Worm (Caenorhabditis elegans): ENCODE results near the gene C14A11.9.

C14A11.9 gene

ce11 chrX:2840287-2840686 is 30.9 kb upstream of the C14A11.9 start, which contains the start of gene Y71H10B.1:
Gene Y71H10B.1, minus strand, starts transcription at chrX:2840292.
- no peak for TF ChIP-seq ces-1 (GFP tag; optimal IDR thresholded peaks at IDR 0.05)
- no peak for TF ChIP-seq mls-2 (tag; optimal IDR thresholded peaks at IDR 0.05)
- no peak for TF ChIP-seq nhr-76 (tag; optimal IDR thresholded peaks at IDR 0.05)
- no peak for TF ChIP-seq M03D4.4 (tag; optimal IDR thresholded peaks at IDR 0.05)
- no peak for TF ChIP-seq flh-1 (GFP tag; optimal IDR thresholded peaks at IDR 0.05)
- no peak for TF ChIP-seq snpc-4 (tag; optimal IDR thresholded peaks at IDR 0.05)
- no peak for TF ChIP-seq blmp-1 (tag; optimal IDR thresholded peaks at IDR 0.05)
- TF ChIP-seq hlh-1 (tag; optimal IDR thresholded peaks at IDR 0.05) = no peak

ce11 chrX:2838619-2839018 is 29.2 kb upstream of the C14A11.9 start:
- TF ChIP-seq nhr-28 (tag; optimal IDR thresholded peaks at IDR 0.05) (no peak), zip-8 (tag; optimal IDR thresholded peaks at IDR 0.05) (no peak), blmp-1 (tag; optimal IDR thresholded peaks at IDR 0.05) (no peak), nhr-237 (tag; optimal IDR thresholded peaks at IDR 0.05) (no peak), unc-39 (tag; optimal IDR thresholded peaks at IDR 0.05) (no peak), drap-1 (GFP tag; optimal IDR thresholded peaks at IDR 0.05) (no peak)

DNA sequence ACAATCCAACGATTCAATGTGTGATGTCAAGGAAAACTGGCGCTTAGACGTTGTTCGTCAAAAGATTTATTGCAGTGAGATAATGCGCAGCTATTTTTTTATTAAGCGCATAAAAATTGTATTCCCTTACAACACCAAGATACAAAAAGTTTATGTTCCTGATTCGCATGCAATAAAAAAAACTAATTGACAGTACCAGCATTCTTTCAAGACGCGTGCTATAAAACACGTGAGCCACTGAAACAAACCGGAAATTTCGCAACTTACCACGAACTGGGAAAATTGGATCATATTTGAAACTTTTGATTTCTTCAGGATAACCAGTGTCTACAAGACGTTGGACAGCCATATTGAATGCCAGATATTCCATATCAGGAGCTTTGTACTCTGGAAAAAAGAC is 28.0 kb upstream of the C14A11.9 start:
- no peak for TF ChIP-seq sem-2 (GFP tag; optimal IDR thresholded peaks at IDR 0.05)
- no peak for TF ChIP-seq ztf-11 (tag; optimal IDR thresholded peaks at IDR 0.05)
- no peak for TF ChIP-seq sptf-1 (tag; optimal IDR thresholded peaks at IDR 0.05)
- TF ChIP-seq mls-2 (tag; optimal IDR thresholded peaks at IDR 0.05) = no peak
- no peak for TF ChIP-seq elt-1 (tag; optimal IDR thresholded peaks at IDR 0.05; ENCODE audit: borderline replicate concordance, insufficient read depth)
- no peak for TF ChIP-seq nhr-28 (tag; optimal IDR thresholded peaks at IDR 0.05)
- no peak for TF ChIP-seq nhr-237 (tag; optimal IDR thresholded peaks at IDR 0.05)
- no peak for TF ChIP-seq zip-8 (tag; optimal IDR thresholded peaks at IDR 0.05)
- TF ChIP-seq M03D4.4 (tag; optimal IDR thresholded peaks at IDR 0.05) = no peak
- no peak for TF ChIP-seq tbx-8 (GFP tag; optimal IDR thresholded peaks at IDR 0.05)
- no peak for TF ChIP-seq unc-120 (tag; optimal IDR thresholded peaks at IDR 0.05; ENCODE audit: poor library complexity, severe bottlenecking)
- no peak for TF ChIP-seq mab-5 (tag; optimal IDR thresholded peaks at IDR 0.05)
- no peak for TF ChIP-seq snpc-4 (tag; optimal IDR thresholded peaks at IDR 0.05)
- no peak for TF ChIP-seq ceh-39 (tag; optimal IDR thresholded peaks at IDR 0.05)

- TF ChIP-seq drap-1 (GFP tag; optimal IDR thresholded peaks at IDR 0.05) (no peak), unc-62 (GFP tag; optimal IDR thresholded peaks at IDR 0.05) (no peak), snpc-4 (tag; optimal IDR thresholded peaks at IDR 0.05) (no peak), bed-3 (GFP tag; optimal IDR thresholded peaks at IDR 0.05) (no peak), nhr-237 (tag; optimal IDR thresholded peaks at IDR 0.05) (no peak), lin-32 (GFP tag; optimal IDR thresholded peaks at IDR 0.05) (no peak), nhr-12 (tag; optimal IDR thresholded peaks at IDR 0.05) (no peak), ceh-39 (tag; optimal IDR thresholded peaks at IDR 0.05) (no peak), unc-39 (tag; optimal IDR thresholded peaks at IDR 0.05) (no peak), elt-1 (tag; optimal IDR thresholded peaks at IDR 0.05; ENCODE audit: borderline replicate concordance, insufficient read depth) (no peak), zip-8 (tag; optimal IDR thresholded peaks at IDR 0.05) (no peak), ceh-83 (GFP tag; optimal IDR thresholded peaks at IDR 0.05) (no peak), nhr-76 (tag; optimal IDR thresholded peaks at IDR 0.05) (no peak), tbx-8 (GFP tag; optimal IDR thresholded peaks at IDR 0.05) (no peak), unc-120 (tag; optimal IDR thresholded peaks at IDR 0.05; ENCODE audit: poor library complexity, severe bottlenecking) (no peak), blmp-1 (tag; optimal IDR thresholded peaks at IDR 0.05) (no peak), M03D4.4 (tag; optimal IDR thresholded peaks at IDR 0.05) (no peak), hlh-1 (tag; optimal IDR thresholded peaks at IDR 0.05) (no peak), cnd-1 (tag; optimal IDR thresholded peaks at IDR 0.05) (no peak)
Measured at ce11 chrX:2836770-2837169, 27.3 kb upstream of the C14A11.9 start.

DNA sequence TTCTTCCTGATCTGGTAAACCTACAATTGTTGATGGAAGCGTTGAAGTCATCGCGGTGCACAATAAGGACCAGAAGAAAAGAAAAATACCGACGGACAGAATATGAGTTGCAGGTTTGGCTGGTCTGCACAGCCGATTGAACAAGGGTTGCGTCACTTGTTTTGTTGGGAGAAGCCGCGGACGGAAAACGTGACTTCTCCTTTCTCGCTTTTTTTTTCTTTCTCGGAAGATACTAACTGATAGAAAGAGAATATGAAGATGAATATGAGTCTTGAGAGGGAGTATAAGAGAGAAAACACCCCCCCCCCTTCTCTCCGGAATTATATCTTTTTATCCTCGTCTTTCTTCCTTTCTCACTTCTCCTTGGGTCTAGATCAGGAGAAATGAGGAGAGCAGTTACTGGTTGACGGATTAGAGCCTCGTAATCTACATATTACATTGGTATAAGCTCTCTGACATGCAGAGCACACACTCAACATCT is 18.3 kb upstream of the C14A11.9 start, which contains the start of gene ssr-2:
ssr-2 (minus strand) TSS at position 51 of the 481 bp plus-strand sequence.
- TF ChIP-seq sptf-1 (tag; optimal IDR thresholded peaks at IDR 0.05) (no peak), unc-39 (tag; optimal IDR thresholded peaks at IDR 0.05) (no peak), ceh-39 (tag; optimal IDR thresholded peaks at IDR 0.05) (no peak), hlh-1 (tag; optimal IDR thresholded peaks at IDR 0.05) (no peak), lin-32 (GFP tag; optimal IDR thresholded peaks at IDR 0.05) (no peak), nhr-2 (tag; optimal IDR thresholded peaks at IDR 0.05) (no peak), ceh-43 (GFP tag; optimal IDR thresholded peaks at IDR 0.05) (no peak), pha-4 (tag; optimal IDR thresholded peaks at IDR 0.05) (no peak), nhr-12 (tag; optimal IDR thresholded peaks at IDR 0.05) (no peak), mls-2 (tag; optimal IDR thresholded peaks at IDR 0.05) (no peak), nhr-237 (tag; optimal IDR thresholded peaks at IDR 0.05) (no peak), nhr-76 (tag; optimal IDR thresholded peaks at IDR 0.05) (no peak), drap-1 (GFP tag; optimal IDR thresholded peaks at IDR 0.05) (no peak), mep-1 (tag; optimal IDR thresholded peaks at IDR 0.05) (no peak), M03D4.4 (tag; optimal IDR thresholded peaks at IDR 0.05) (no peak), elt-1 (tag; optimal IDR thresholded peaks at IDR 0.05; ENCODE audit: borderline replicate concordance, insufficient read depth) (no peak), cnd-1 (tag; optimal IDR thresholded peaks at IDR 0.05) (no peak), nhr-28 (tag; optimal IDR thresholded peaks at IDR 0.05) (no peak)

Data from whole organism, mixed stage, embryonic.